Fruit fly (Drosophila melanogaster): ENCODE measurements around the gene FMRFaR.
A peak's percentile ranks its signal among the peaks of the same experiment; 100 is the strongest.

FMRFaR gene

dm6 chr3L:3046325-3047156, 45.0 kb downstream of the FMRFaR start, which contains the start of the genes scramb2 and Sk2 (continued):
- TF ChIP-seq CG1529 (GFP tag; optimal IDR thresholded peaks at IDR 0.05) = peak; percentile 93
- TF ChIP-seq crc (GFP tag; optimal IDR thresholded peaks at IDR 0.05) = peak; percentile 81
- TF ChIP-seq zen (tag; optimal IDR thresholded peaks at IDR 0.05) = peak; percentile 86
- TF ChIP-seq CG6175 (GFP tag; IDR thresholded peaks at IDR 0.05) = peak; percentile 91
- TF ChIP-seq Myb (GFP tag; optimal IDR thresholded peaks at IDR 0.05) = peak; percentile 76
- TF ChIP-seq Fer2 (tag; optimal IDR thresholded peaks at IDR 0.05) = peak; percentile 91
- peak; percentile 63 for TF ChIP-seq CG4617 (GFP tag; optimal IDR thresholded peaks at IDR 0.05; ENCODE audit: borderline replicate concordance)
- TF ChIP-seq CG7963 (GFP tag; IDR thresholded peaks at IDR 0.05; ENCODE audit: partially characterized antibody) = no peak
- TF ChIP-seq CG12942 (GFP tag; optimal IDR thresholded peaks at IDR 0.05) = peak; percentile 83
- TF ChIP-seq chm (GFP tag; IDR thresholded peaks at IDR 0.05) = peak; percentile 96
- TF ChIP-seq pho (GFP tag; optimal IDR thresholded peaks at IDR 0.05) = peak; percentile 72
- TF ChIP-seq CG18599 (GFP tag; optimal IDR thresholded peaks at IDR 0.05) = peak; percentile 96
- peak; percentile 73 for TF ChIP-seq Hey (tag; optimal IDR thresholded peaks at IDR 0.05)
- TF ChIP-seq NC2α (GFP tag; optimal IDR thresholded peaks at IDR 0.05) = peak; percentile 81
- TF ChIP-seq CG2116 (GFP tag; optimal IDR thresholded peaks at IDR 0.05) = peak; percentile 72
- peak; percentile 68 for TF ChIP-seq grn (GFP tag; optimal IDR thresholded peaks at IDR 0.05)
- peak; percentile 95 for TF ChIP-seq CG17328 (GFP tag; IDR thresholded peaks at IDR 0.05)
- TF ChIP-seq CG1647 (GFP tag; optimal IDR thresholded peaks at IDR 0.05) = peak; percentile 83
- peak; percentile 95 for TF ChIP-seq sob (GFP tag; IDR thresholded peaks at IDR 0.05)
- TF ChIP-seq dysf (GFP tag; IDR thresholded peaks at IDR 0.05) = peak; percentile 96
- peak; percentile 94 for TF ChIP-seq CG13424 (tag; optimal IDR thresholded peaks at IDR 0.05)
- peak; percentile 75 for TF ChIP-seq pnt (GFP tag; optimal IDR thresholded peaks at IDR 0.05)
- peak; percentile 90 for TF ChIP-seq CG4328 (GFP tag; optimal IDR thresholded peaks at IDR 0.05)
- TF ChIP-seq BtbVII (GFP tag; optimal IDR thresholded peaks at IDR 0.05) = peak; percentile 94
- no peak for TF ChIP-seq sna (GFP tag; IDR thresholded peaks at IDR 0.05; ENCODE audit: partially characterized antibody)
- TF ChIP-seq Doc2 (GFP tag; IDR thresholded peaks at IDR 0.05) = peak; percentile 81
- peak; percentile 83; the same call in 1 of the 2 replicates for TF ChIP-seq Lim3 (GFP tag; IDR thresholded peaks at IDR 0.05)
- peak; percentile 81 for TF ChIP-seq tup (GFP tag; optimal IDR thresholded peaks at IDR 0.05)
- TF ChIP-seq MTF-1 (GFP tag; optimal IDR thresholded peaks at IDR 0.05; ENCODE audit: borderline replicate concordance) = peak; percentile 93
- peak; percentile 57 for TF ChIP-seq CHES-1-like (GFP tag; optimal IDR thresholded peaks at IDR 0.05)
- TF ChIP-seq CG17359 (tag; optimal IDR thresholded peaks at IDR 0.05) = peak; percentile 96
- TF ChIP-seq ind (GFP tag; optimal IDR thresholded peaks at IDR 0.05) = peak; percentile 94
- peak; percentile 90 for TF ChIP-seq CG9932 (GFP tag; IDR thresholded peaks at IDR 0.05)
- TF ChIP-seq pros (GFP tag; optimal IDR thresholded peaks at IDR 0.05) = peak; percentile 71
- TF ChIP-seq CG14441 (GFP tag; IDR thresholded peaks at IDR 0.05) = peak; percentile 93
- TF ChIP-seq Rx (GFP tag; IDR thresholded peaks at IDR 0.05) = peak; percentile 93
- peak; percentile 96 for TF ChIP-seq nom (GFP tag; optimal IDR thresholded peaks at IDR 0.05)
- peak; percentile 94 for TF ChIP-seq CG2712 (tag; optimal IDR thresholded peaks at IDR 0.05)
- peak; percentile 83 for TF ChIP-seq ro (GFP tag; IDR thresholded peaks at IDR 0.05)
- peak; percentile 88 for TF ChIP-seq cato (GFP tag; optimal IDR thresholded peaks at IDR 0.05; ENCODE audit: borderline replicate concordance)
- TF ChIP-seq NC2β (GFP tag; optimal IDR thresholded peaks at IDR 0.05) = peak; percentile 80
- TF ChIP-seq CG15601 (tag; optimal IDR thresholded peaks at IDR 0.05) = peak; percentile 88
- peak; percentile 75 for TF ChIP-seq CG3838 (GFP tag; optimal IDR thresholded peaks at IDR 0.05)
- no peak for TF ChIP-seq cg (GFP tag; optimal IDR thresholded peaks at IDR 0.05)
- TF ChIP-seq br (optimal IDR thresholded peaks at IDR 0.05) = no peak
- peak; percentile 85 for TF ChIP-seq CG10267 (tag; optimal IDR thresholded peaks at IDR 0.05)
- no peak for TF ChIP-seq CG15479 (GFP tag; optimal IDR thresholded peaks at IDR 0.05)
- peak; percentile 91 for TF ChIP-seq danr (GFP tag; IDR thresholded peaks at IDR 0.05)
- TF ChIP-seq Stat92E (GFP tag; optimal IDR thresholded peaks at IDR 0.05) = no peak
